Fruit fly (Drosophila melanogaster) whole organism, embryonic: ENCODE data around the gene CG13716.

ENCODE experiments used
- ATbp ChIP-seq: fragments of 200-800 bp; sonication (Bioruptor generic); optimal IDR thresholded peaks from 2 replicates; lab custom pipeline; 2017; ENCODE audit warnings: missing biosample characterization, mild to moderate bottlenecking, missing genetic modification characterization, missing genetic modification reagents
- Bdp1 ChIP-seq: fragments of 200-800 bp; sonication (Bioruptor generic); optimal IDR thresholded peaks from 3 replicates; lab custom pipeline; 2016; ENCODE audit warnings: missing biosample characterization, missing genetic modification characterization
- CG10147 ChIP-seq: fragments of 200-800 bp; sonication (Bioruptor generic); optimal IDR thresholded peaks from 2 replicates; lab custom pipeline; 2019; ENCODE audit warnings: missing biosample characterization, mild to moderate bottlenecking, missing genetic modification characterization, moderate library complexity
- CG10543 ChIP-seq: fragments of 200-800 bp; sonication (Bioruptor generic); optimal IDR thresholded peaks from 3 replicates; lab custom pipeline; 2017; ENCODE audit warnings: missing biosample characterization, mild to moderate bottlenecking, missing genetic modification characterization, moderate library complexity
- CG13287 ChIP-seq: fragments of 200-800 bp; sonication (Bioruptor generic); IDR thresholded peaks from 2 replicates; pipeline ENCODE4 v1.3.6; 2022; ENCODE audit warnings: missing biosample characterization, missing genetic modification characterization; ENCODE audit not compliant: partially characterized antibody
- CG13296 ChIP-seq: fragments of 200-800 bp; sonication (Bioruptor generic); optimal IDR thresholded peaks from 3 replicates; lab custom pipeline; 2018; ENCODE audit warnings: missing biosample characterization, mild to moderate bottlenecking, missing genetic modification characterization
- CG2116 ChIP-seq: fragments of 200-800 bp; sonication (Bioruptor generic); optimal IDR thresholded peaks from 3 replicates; lab custom pipeline; 2018; ENCODE audit warnings: missing biosample characterization, mild to moderate bottlenecking, missing genetic modification characterization
- CG32532 ChIP-seq: fragments of 200-800 bp; sonication (Bioruptor generic); IDR thresholded peaks from 2 replicates; pipeline ENCODE4 v1.3.6; 2022; ENCODE audit warnings: missing biosample characterization, missing genetic modification characterization
- CG32767 ChIP-seq: fragments of 200-800 bp; sonication (Bioruptor generic); IDR thresholded peaks from 2 replicates; pipeline ENCODE4 v1.3.6; 2022; ENCODE audit warnings: missing biosample characterization, missing genetic modification characterization
- CG43689 ChIP-seq: fragments of 200-800 bp; sonication (Bioruptor generic); IDR thresholded peaks from 2 replicates; pipeline ENCODE4 v1.3.6; 2022; ENCODE audit warnings: missing biosample characterization, missing genetic modification characterization
- CG4707 ChIP-seq: fragments of 200-800 bp; sonication (Bioruptor generic); optimal IDR thresholded peaks from 2 replicates; lab custom pipeline; 2018; ENCODE audit warnings: missing biosample characterization, mild to moderate bottlenecking, missing genetic modification characterization, moderate library complexity
- CG6254 ChIP-seq: fragments of 200-800 bp; sonication (Bioruptor generic); optimal IDR thresholded peaks from 3 replicates; lab custom pipeline; 2017; ENCODE audit warnings: mild to moderate bottlenecking, missing biosample characterization, missing genetic modification reagents, missing genetic modification characterization
- CG7271 ChIP-seq: fragments of 200-800 bp; sonication (Bioruptor generic); optimal IDR thresholded peaks from 2 replicates; lab custom pipeline; 2018; ENCODE audit warnings: missing biosample characterization, mild to moderate bottlenecking, missing genetic modification characterization, moderate library complexity
- CG7839 ChIP-seq: fragments of 200-800 bp; sonication (Bioruptor generic); optimal IDR thresholded peaks from 3 replicates; lab custom pipeline; 2018; ENCODE audit warnings: missing biosample characterization, mild to moderate bottlenecking, missing genetic modification characterization, moderate library complexity
- CkIIα-i1 ChIP-seq: fragments of 200-800 bp; sonication (Bioruptor generic); IDR thresholded peaks from 2 replicates; pipeline ENCODE4 v1.3.6; 2022; ENCODE audit warnings: missing biosample characterization, missing genetic modification characterization
- Drgx ChIP-seq: fragments of 200-800 bp; sonication (Bioruptor generic); IDR thresholded peaks from 2 replicates; pipeline ENCODE4 v1.3.6; 2022; ENCODE audit warnings: missing biosample characterization, missing genetic modification characterization
- E2f2 ChIP-seq: fragments of 200-800 bp; sonication (Bioruptor generic); IDR thresholded peaks from 2 replicates; pipeline ENCODE4 v1.3.6; 2022; ENCODE audit warnings: missing biosample characterization, missing genetic modification characterization
- Eip74EF ChIP-seq, 2 experiments: fragments of 200-800 bp in 1 of 2; fragments of >200 bp in 1 of 2; sonication (Bioruptor generic) in 1 of 2; optimal IDR thresholded peaks; 2 replicates each; lab custom pipeline; 2017 to 2019; ENCODE audit warnings: missing biosample characterization in 2 of 2, missing genetic modification characterization in 2 of 2, mild to moderate bottlenecking in 1 of 2, moderate library complexity in 1 of 2
- Fer1 ChIP-seq: fragments of 200-800 bp; sonication (Bioruptor generic); optimal IDR thresholded peaks from 2 replicates; lab custom pipeline; 2017; ENCODE audit warnings: missing biosample characterization, mild to moderate bottlenecking, missing genetic modification characterization
- H2.0 ChIP-seq: fragments of 200-800 bp; sonication (Bioruptor generic); IDR thresholded peaks from 2 replicates; pipeline ENCODE4 v1.3.6; 2022; ENCODE audit warnings: missing biosample characterization, missing genetic modification characterization
- Hey ChIP-seq: fragments of 200-800 bp; sonication (Bioruptor generic); optimal IDR thresholded peaks from 3 replicates; lab custom pipeline; 2018; ENCODE audit warnings: missing biosample characterization, mild to moderate bottlenecking, missing genetic modification characterization
- HmgD ChIP-seq: fragments of 200-800 bp; sonication (Bioruptor generic); optimal IDR thresholded peaks from 3 replicates; lab custom pipeline; 2016; ENCODE audit warnings: missing biosample characterization, missing genetic modification characterization
- MESR4 ChIP-seq: fragments of 200-800 bp; sonication (Bioruptor generic); optimal IDR thresholded peaks from 2 replicates; lab custom pipeline; 2018; ENCODE audit warnings: missing biosample characterization, mild to moderate bottlenecking, missing genetic modification characterization, moderate library complexity
- MTF-1 ChIP-seq: fragments of 200-800 bp; sonication (Bioruptor generic); optimal IDR thresholded peaks from 2 replicates; lab custom pipeline; 2018; ENCODE audit warnings: missing biosample characterization, mild to moderate bottlenecking, missing genetic modification characterization, borderline replicate concordance
- Mad ChIP-seq: fragments of 200-800 bp; sonication (Bioruptor generic); optimal IDR thresholded peaks from 2 replicates; lab custom pipeline; 2016; ENCODE audit warnings: missing biosample characterization, missing genetic modification characterization
- Side ChIP-seq: fragments of 200-800 bp; sonication (Bioruptor generic); optimal IDR thresholded peaks from 2 replicates; lab custom pipeline; 2016; ENCODE audit warnings: missing biosample characterization, missing genetic modification characterization
- Sox102F ChIP-seq: fragments of 200-800 bp; sonication (Bioruptor generic); optimal IDR thresholded peaks from 2 replicates; lab custom pipeline; 2018; ENCODE audit warnings: missing biosample characterization, mild to moderate bottlenecking, missing genetic modification characterization, moderate library complexity
- Usf ChIP-seq: fragments of 200-800 bp; sonication (Bioruptor generic); optimal IDR thresholded peaks from 2 replicates; lab custom pipeline; 2017; ENCODE audit warnings: missing genotype, missing biosample characterization, missing genetic modification characterization
- YL-1 ChIP-seq: fragments of 200-800 bp; sonication (Bioruptor generic); optimal IDR thresholded peaks from 3 replicates; lab custom pipeline; 2017; ENCODE audit warnings: missing biosample characterization, mild to moderate bottlenecking, missing genetic modification characterization
- az2 ChIP-seq: fragments of 200-800 bp; sonication (Bioruptor generic); optimal IDR thresholded peaks from 3 replicates; lab custom pipeline; 2016; ENCODE audit warnings: missing biosample characterization, missing genetic modification characterization
- chinmo ChIP-seq: fragments of 200-800 bp; sonication (Bioruptor generic); IDR thresholded peaks from 4 replicates; pipeline ENCODE4 v1.3.6; 2022; ENCODE audit warnings: missing biosample characterization, missing genetic modification characterization; ENCODE audit not compliant: partially characterized antibody
- crp ChIP-seq, 2 experiments: fragments of 200-800 bp; sonication (Bioruptor generic); optimal IDR thresholded peaks; 2 replicates in 1 of 2; 3 replicates in 1 of 2; lab custom pipeline; 2017; ENCODE audit warnings: missing biosample characterization in 2 of 2, missing genetic modification characterization in 2 of 2, mild to moderate bottlenecking in 1 of 2, moderate library complexity in 1 of 2
- dysf ChIP-seq: fragments of 200-800 bp; sonication (Bioruptor generic); IDR thresholded peaks from 3 replicates; pipeline ENCODE4 v1.3.6; 2022; ENCODE audit warnings: missing biosample characterization, missing genetic modification characterization
- fd96Cb ChIP-seq: fragments of 200-800 bp; sonication (Bioruptor generic); optimal IDR thresholded peaks from 2 replicates; lab custom pipeline; 2018; ENCODE audit warnings: missing biosample characterization, mild to moderate bottlenecking, missing genetic modification characterization, moderate library complexity
- gfzf ChIP-seq: fragments of 200-800 bp; sonication (Bioruptor generic); optimal IDR thresholded peaks from 2 replicates; lab custom pipeline; 2016; ENCODE audit warnings: missing biosample characterization, mild to moderate bottlenecking, missing genetic modification characterization, moderate library complexity
- grau ChIP-seq: fragments of 200-800 bp; optimal IDR thresholded peaks from 3 replicates; lab custom pipeline; 2019; ENCODE audit warnings: missing biosample characterization, mild to moderate bottlenecking, missing genetic modification characterization, moderate library complexity
- gro ChIP-seq: fragments of 200-800 bp; sonication (Bioruptor generic); optimal IDR thresholded peaks from 2 replicates; lab custom pipeline; 2016; ENCODE audit warnings: missing biosample characterization, missing genetic modification characterization
- h ChIP-seq: fragments of >200 bp; optimal IDR thresholded peaks from 2 replicates; lab custom pipeline; 2017
- hth ChIP-seq: fragments of >200 bp; optimal IDR thresholded peaks from 2 replicates; lab custom pipeline; 2017; ENCODE audit warnings: inconsistent platforms
- kah ChIP-seq: fragments of 200-800 bp; sonication (Bioruptor generic); optimal IDR thresholded peaks from 2 replicates; lab custom pipeline; 2018; ENCODE audit warnings: missing biosample characterization, mild to moderate bottlenecking, missing genetic modification characterization
- kay ChIP-seq: fragments of 200-800 bp; sonication (Bioruptor generic); optimal IDR thresholded peaks from 2 replicates; lab custom pipeline; 2016; ENCODE audit warnings: missing biosample characterization, missing genetic modification characterization
- pb ChIP-seq: fragments of 200-800 bp; sonication (Bioruptor generic); optimal IDR thresholded peaks from 3 replicates; lab custom pipeline; 2016; ENCODE audit warnings: missing biosample characterization, missing genetic modification characterization
- phol ChIP-seq: fragments of 200-800 bp; sonication (Bioruptor generic); optimal IDR thresholded peaks from 3 replicates; lab custom pipeline; 2018; ENCODE audit warnings: missing biosample characterization, mild to moderate bottlenecking, missing genetic modification characterization, moderate library complexity
- row ChIP-seq: fragments of 200-800 bp; sonication (Bioruptor generic); IDR thresholded peaks from 3 replicates; pipeline ENCODE4 v1.3.6; 2022; ENCODE audit warnings: missing biosample characterization, missing genetic modification characterization
- run ChIP-seq: fragments of 200-800 bp; sonication (Bioruptor generic); optimal IDR thresholded peaks from 3 replicates; lab custom pipeline; 2018; ENCODE audit warnings: missing biosample characterization, mild to moderate bottlenecking, missing genetic modification characterization
- sisA ChIP-seq: fragments of 200-800 bp; sonication (Bioruptor generic); IDR thresholded peaks from 2 replicates; pipeline ENCODE4 v1.3.6; 2022; ENCODE audit warnings: missing biosample characterization, missing genetic modification characterization
- sr ChIP-seq: fragments of 200-800 bp; sonication (Bioruptor generic); IDR thresholded peaks from 3 replicates; pipeline ENCODE4 v1.3.6; 2022; ENCODE audit warnings: missing biosample characterization, missing genetic modification characterization
- tna ChIP-seq: fragments of 200-800 bp; sonication (Bioruptor generic); IDR thresholded peaks from 2 replicates; pipeline ENCODE4 v1.3.6; 2022; ENCODE audit warnings: missing biosample characterization, missing genetic modification characterization; ENCODE audit not compliant: partially characterized antibody
- unc-4 ChIP-seq: fragments of 200-800 bp; sonication (Bioruptor generic); IDR thresholded peaks from 2 replicates; pipeline ENCODE4 v1.3.6; 2022; ENCODE audit warnings: missing biosample characterization, missing genetic modification characterization; ENCODE audit not compliant: partially characterized antibody
- zf30C ChIP-seq: fragments of 200-800 bp; sonication (Bioruptor generic); optimal IDR thresholded peaks from 3 replicates; lab custom pipeline; 2018; ENCODE audit warnings: missing biosample characterization, mild to moderate bottlenecking, missing genetic modification characterization

The CG13716 gene

DNA sequence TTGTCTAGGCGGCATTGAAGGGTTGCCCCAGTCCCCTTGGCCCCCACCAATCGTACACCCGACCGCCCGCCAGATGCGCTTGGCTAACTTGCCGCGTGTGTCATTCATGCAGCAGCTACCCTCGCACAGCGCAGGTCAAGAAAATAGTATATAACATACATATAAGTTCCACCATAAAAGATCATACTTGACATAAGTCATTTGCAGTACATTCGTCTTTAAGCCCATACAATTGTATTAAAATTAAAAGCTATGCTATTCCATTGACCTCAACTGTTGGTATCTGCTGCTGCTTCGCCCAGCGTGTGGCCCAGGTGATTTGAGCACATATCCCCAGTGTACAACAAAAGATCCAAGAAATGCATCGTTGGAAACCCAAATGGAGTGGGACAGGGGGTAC, 23.3 kb downstream of the CG13716 start (continued):
- peak; percentile 47 for TF ChIP-seq Bdp1 (GFP tag; lab: Kevin White, UChicago)
- TF ChIP-seq az2 = peak; percentile 82
- TF ChIP-seq ATbp (GFP tag; lab: Kevin White, UChicago) = peak; percentile 80
- TF ChIP-seq CkIIα-i1 (GFP tag; lab: Robert Waterston, UW) = no peak
- TF ChIP-seq gfzf (GFP tag; lab: Kevin White, UChicago) = no peak
- peak in 1 of 2 experiments; percentile 51 for TF ChIP-seq Eip74EF (GFP tag; optimal IDR thresholded peaks at IDR 0.05; lab: Kevin White, UChicago)
- TF ChIP-seq Fer1 = no peak
- TF ChIP-seq CG13296 (GFP tag; lab: Kevin White, UChicago) = no peak
- TF ChIP-seq CG13287 (GFP tag; lab: Robert Waterston, UW) = no peak
- TF ChIP-seq Drgx (GFP tag; lab: Robert Waterston, UW) = peak; percentile 93
- peak; percentile 56 for TF ChIP-seq kay (GFP tag; lab: Kevin White, UChicago)
- TF ChIP-seq Usf (GFP tag; lab: Kevin White, UChicago) = peak; percentile 20
- TF ChIP-seq zf30C = no peak
- no peak for TF ChIP-seq chinmo (GFP tag; lab: Robert Waterston, UW)
- no peak for TF ChIP-seq Hey (tag; lab: Kevin White, UChicago)
- no peak for TF ChIP-seq kah (GFP tag; lab: Kevin White, UChicago)
- peak; percentile 76 for TF ChIP-seq phol (tag; lab: Kevin White, UChicago)
- TF ChIP-seq CG2116 (GFP tag; lab: Kevin White, UChicago) = peak; percentile 13
- no peak for TF ChIP-seq HmgD (GFP tag; lab: Kevin White, UChicago)
- 0 out of 3 replicates have a peak, but pooled peaks have one; percentile 27 for TF ChIP-seq sr (GFP tag; lab: Robert Waterston, UW)
- TF ChIP-seq hth (lab: Kevin White, UChicago) = no peak
- peak; percentile 25; the same call in 1 of the 2 replicates for TF ChIP-seq CG43689 (GFP tag; lab: Robert Waterston, UW)
- TF ChIP-seq CG7839 (tag; lab: Kevin White, UChicago) = peak; percentile 71
- peak; percentile 28 for TF ChIP-seq run (tag; lab: Kevin White, UChicago)
- TF ChIP-seq CG10543 (GFP tag; lab: Kevin White, UChicago) = no peak
- TF ChIP-seq Mad (GFP tag; lab: Kevin White, UChicago) = peak; percentile 54
- TF ChIP-seq unc-4 = no peak
- peak; percentile 44; the same call in 1 of the 2 replicates for TF ChIP-seq CG32767 (GFP tag; lab: Robert Waterston, UW)
- TF ChIP-seq CG32532 (GFP tag; lab: Robert Waterston, UW) = peak; percentile 71
- TF ChIP-seq h (lab: Kevin White, UChicago) = no peak
- TF ChIP-seq dysf = peak; percentile 79
- no peak for TF ChIP-seq CG7271
- peak in 1 of 2 experiments; percentile 10 for TF ChIP-seq crp (GFP tag; optimal IDR thresholded peaks at IDR 0.05; lab: Kevin White, UChicago)
- peak; percentile 52 for TF ChIP-seq grau
- TF ChIP-seq gro (GFP tag; lab: Kevin White, UChicago) = no peak
- TF ChIP-seq CG6254 (GFP tag; lab: Kevin White, UChicago) = peak; percentile 78
- TF ChIP-seq sisA (GFP tag; lab: Robert Waterston, UW) = peak; percentile 88
- peak; percentile 81 for TF ChIP-seq fd96Cb (tag; lab: Kevin White, UChicago)
- peak; percentile 79 for TF ChIP-seq Sox102F (GFP tag; lab: Kevin White, UChicago)
- no peak for TF ChIP-seq YL-1 (GFP tag; lab: Kevin White, UChicago)
- no peak for TF ChIP-seq tna (GFP tag; lab: Robert Waterston, UW)
- peak; percentile 38; the same call in 1 of the 2 replicates for TF ChIP-seq E2f2 (GFP tag; lab: Robert Waterston, UW)
- no peak for TF ChIP-seq CG10147
- TF ChIP-seq pb (GFP tag; lab: Kevin White, UChicago) = peak; percentile 26
- TF ChIP-seq Side (GFP tag; lab: Kevin White, UChicago) = peak; percentile 65
- peak; percentile 78 for TF ChIP-seq row (GFP tag; lab: Robert Waterston, UW)
- peak; percentile 60 for TF ChIP-seq MTF-1 (GFP tag; lab: Kevin White, UChicago)
- TF ChIP-seq MESR4 (GFP tag; lab: Kevin White, UChicago) = peak; percentile 4
- TF ChIP-seq H2.0 (GFP tag; lab: Robert Waterston, UW) = peak; percentile 59
- peak; percentile 55 for TF ChIP-seq CG4707
